Worm (Caenorhabditis elegans) whole organism, L1 larva: ENCODE results near the gene spig-8.

Experiments
- C16A3.4 ChIP-seq: fragments of 150-350 bp; optimal IDR thresholded peaks from 2 replicates; lab custom pipeline; 2014; ENCODE audit warnings: missing biosample characterization, missing genetic modification characterization
- C34B4.2 ChIP-seq: sonication (generic microtip); optimal IDR thresholded peaks from 2 replicates; lab custom pipeline; 2017; ENCODE audit warnings: mild to moderate bottlenecking, missing genetic modification characterization, missing compliant biosample characterization
- F16B12.6 ChIP-seq: fragments of 150-350 bp; optimal IDR thresholded peaks from 2 replicates; lab custom pipeline; 2014; ENCODE audit warnings: missing biosample characterization, missing genetic modification characterization
- aha-1 ChIP-seq: fragments of 150-350 bp; optimal IDR thresholded peaks from 2 replicates; lab custom pipeline; 2014; ENCODE audit warnings: missing biosample characterization, missing genetic modification characterization
- ama-1 ChIP-seq: fragments of 150-350 bp; optimal IDR thresholded peaks from 2 replicates; lab custom pipeline; 2014
- blmp-1 ChIP-seq: fragments of 150-350 bp; optimal IDR thresholded peaks from 2 replicates; lab custom pipeline; 2014; ENCODE audit warnings: missing biosample characterization, missing genetic modification characterization
- ceh-63 ChIP-seq: fragments of 200-800 bp; sonication (Bioruptor generic); optimal IDR thresholded peaks from 2 replicates; lab custom pipeline; 2018; ENCODE audit warnings: mild to moderate bottlenecking, missing genetic modification characterization, missing compliant biosample characterization
- ceh-90 ChIP-seq: sonication (generic microtip); optimal IDR thresholded peaks from 2 replicates; lab custom pipeline; 2016; ENCODE audit warnings: missing genetic modification characterization, missing compliant biosample characterization
- dpl-1 ChIP-seq, 3 experiments: fragments of 150-350 bp in 2 of 3; sonication (generic microtip) in 1 of 3; optimal IDR thresholded peaks; 2 replicates each; lab custom pipeline; 2014 to 2017; ENCODE audit warnings: missing biosample characterization in 3 of 3, missing genetic modification characterization in 3 of 3, missing genetic modification reagents in 3 of 3
- dsc-1 ChIP-seq: sonication (generic microtip); optimal IDR thresholded peaks from 2 replicates; lab custom pipeline; 2016; ENCODE audit warnings: mild to moderate bottlenecking, missing genetic modification characterization, missing compliant biosample characterization
- elt-2 ChIP-seq: sonication (generic microtip); optimal IDR thresholded peaks from 2 replicates; lab custom pipeline; 2016; ENCODE audit warnings: missing genetic modification characterization, mild to moderate bottlenecking, inconsistent platforms, missing compliant biosample characterization, missing genetic modification reagents
- elt-3 ChIP-seq, 6 experiments: fragments of 150-350 bp in 1 of 6; sonication (generic microtip); optimal IDR thresholded peaks; 2 replicates each; lab custom pipeline; 2017 to 2018; ENCODE audit warnings: missing biosample characterization in 6 of 6, missing genetic modification characterization in 6 of 6, inconsistent platforms in 1 of 6
- fkh-10 ChIP-seq: sonication (generic microtip); optimal IDR thresholded peaks from 2 replicates; lab custom pipeline; 2017; ENCODE audit warnings: missing biosample characterization, missing genetic modification reagents, missing genetic modification characterization
- grh-1 ChIP-seq: fragments of 200-800 bp; sonication (Bioruptor generic); IDR thresholded peaks from 2 replicates; pipeline ENCODE4 v1.3.6; 2022; ENCODE audit warnings: missing genetic modification reagents, missing genetic modification characterization, missing compliant biosample characterization
- hlh-4 ChIP-seq: sonication (generic microtip); optimal IDR thresholded peaks from 2 replicates; lab custom pipeline; 2016; ENCODE audit warnings: mild to moderate bottlenecking, missing genetic modification characterization, missing compliant biosample characterization
- jun-1 ChIP-seq: fragments of 150-350 bp; optimal IDR thresholded peaks from 2 replicates; lab custom pipeline; 2014; ENCODE audit warnings: missing biosample characterization, missing genetic modification reagents, missing genetic modification characterization
- lin-13 ChIP-seq: fragments of 150-350 bp; optimal IDR thresholded peaks from 2 replicates; lab custom pipeline; 2014; ENCODE audit warnings: missing biosample characterization, missing genetic modification reagents, missing genetic modification characterization
- lin-14 ChIP-seq: fragments of 200-800 bp; sonication (Bioruptor generic); optimal IDR thresholded peaks from 2 replicates; lab custom pipeline; 2018; ENCODE audit warnings: mild to moderate bottlenecking, missing genetic modification characterization, moderate library complexity, missing compliant biosample characterization
- lin-35 ChIP-seq, 2 experiments: fragments of 150-350 bp; optimal IDR thresholded peaks; 2 replicates each; lab custom pipeline; 2014; ENCODE audit warnings: missing biosample characterization in 2 of 2, missing genetic modification characterization in 2 of 2, missing genetic modification reagents in 2 of 2
- lin-39 ChIP-seq: fragments of 150-350 bp; optimal IDR thresholded peaks from 2 replicates; lab custom pipeline; 2014; ENCODE audit warnings: missing biosample characterization, missing genetic modification reagents, missing genetic modification characterization
- lir-3 ChIP-seq: sonication (generic microtip); optimal IDR thresholded peaks from 2 replicates; lab custom pipeline; 2016; ENCODE audit warnings: mild to moderate bottlenecking, missing genetic modification characterization, moderate library complexity, missing compliant biosample characterization; ENCODE audit not compliant: poor library complexity
- lsy-2 ChIP-seq, 2 experiments: fragments of 150-350 bp; optimal IDR thresholded peaks; 2 replicates each; lab custom pipeline; 2014; ENCODE audit warnings: missing biosample characterization in 2 of 2, missing genetic modification characterization in 2 of 2
- mab-9 ChIP-seq: fragments of 200-800 bp; sonication (Bioruptor generic); IDR thresholded peaks from 2 replicates; pipeline ENCODE4 v1.3.6; 2022; ENCODE audit warnings: missing genetic modification reagents, missing genetic modification characterization, missing compliant biosample characterization
- mdl-1 ChIP-seq, 2 experiments: fragments of 150-350 bp; optimal IDR thresholded peaks; 2 replicates each; lab custom pipeline; 2014 to 2017; ENCODE audit warnings: missing biosample characterization in 2 of 2, missing genetic modification characterization in 2 of 2, inconsistent platforms in 1 of 2
- mef-2 ChIP-seq: fragments of 150-350 bp; optimal IDR thresholded peaks from 2 replicates; lab custom pipeline; 2014; ENCODE audit warnings: missing biosample characterization, missing genetic modification characterization
- nhr-11 ChIP-seq: fragments of 150-350 bp; optimal IDR thresholded peaks from 2 replicates; lab custom pipeline; 2014; ENCODE audit warnings: missing biosample characterization, missing genetic modification characterization
- nhr-12 ChIP-seq: sonication (generic microtip); optimal IDR thresholded peaks from 2 replicates; lab custom pipeline; 2017; ENCODE audit warnings: missing biosample characterization, missing genetic modification characterization
- nhr-19 ChIP-seq: fragments of 200-800 bp; sonication (Bioruptor generic); conservative IDR thresholded peaks from 2 replicates; pipeline ENCODE4 v1.3.6; 2022; ENCODE audit warnings: missing genetic modification characterization, missing compliant biosample characterization
- nhr-20 ChIP-seq: sonication (generic microtip); optimal IDR thresholded peaks from 2 replicates; lab custom pipeline; 2016; ENCODE audit warnings: mild to moderate bottlenecking, missing genetic modification characterization, missing compliant biosample characterization
- nhr-28 ChIP-seq: fragments of 150-350 bp; optimal IDR thresholded peaks from 2 replicates; lab custom pipeline; 2014; ENCODE audit warnings: missing biosample characterization, missing genetic modification characterization
- nhr-47 ChIP-seq: sonication (generic microtip); optimal IDR thresholded peaks from 2 replicates; lab custom pipeline; 2016; ENCODE audit warnings: mild to moderate bottlenecking, missing genetic modification characterization, moderate library complexity, missing compliant biosample characterization
- nhr-71 ChIP-seq: sonication (generic microtip); optimal IDR thresholded peaks from 2 replicates; lab custom pipeline; 2016; ENCODE audit warnings: mild to moderate bottlenecking, missing genetic modification characterization, moderate library complexity, missing compliant biosample characterization
- pag-3 ChIP-seq: sonication (generic microtip); optimal IDR thresholded peaks from 2 replicates; lab custom pipeline; 2017; ENCODE audit warnings: missing genetic modification characterization, mild to moderate bottlenecking, missing compliant biosample characterization, antibody characterized with exemption, borderline replicate concordance; ENCODE audit not compliant: insufficient read depth
- pax-3 ChIP-seq: fragments of 200-800 bp; sonication (Bioruptor generic); optimal IDR thresholded peaks from 2 replicates; lab custom pipeline; 2018; ENCODE audit warnings: mild to moderate bottlenecking, missing genetic modification characterization, moderate library complexity, missing compliant biosample characterization
- pqm-1 ChIP-seq: sonication (generic microtip); optimal IDR thresholded peaks from 3 replicates; lab custom pipeline; 2017; ENCODE audit warnings: missing biosample characterization, missing genetic modification characterization
- rnt-1 ChIP-seq: sonication (generic microtip); optimal IDR thresholded peaks from 2 replicates; lab custom pipeline; 2016; ENCODE audit warnings: mild to moderate bottlenecking, missing genetic modification characterization, moderate library complexity, missing compliant biosample characterization
- skn-1 ChIP-seq: fragments of 150-350 bp; optimal IDR thresholded peaks from 2 replicates; lab custom pipeline; 2014; ENCODE audit warnings: missing biosample characterization, missing genetic modification characterization
- snpc-4 ChIP-seq: fragments of 150-350 bp; optimal IDR thresholded peaks from 2 replicates; lab custom pipeline; 2014; ENCODE audit warnings: missing biosample characterization, missing genetic modification characterization
- snu-23 ChIP-seq: sonication (generic microtip); optimal IDR thresholded peaks from 2 replicates; lab custom pipeline; 2016; ENCODE audit warnings: missing genetic modification characterization, missing compliant biosample characterization
- sox-4 ChIP-seq: sonication (generic microtip); optimal IDR thresholded peaks from 2 replicates; lab custom pipeline; 2016; ENCODE audit warnings: missing genetic modification characterization, missing compliant biosample characterization
- tbx-2 ChIP-seq: sonication (generic microtip); optimal IDR thresholded peaks from 2 replicates; lab custom pipeline; 2016; ENCODE audit warnings: missing genetic modification characterization, missing compliant biosample characterization
- unc-130 ChIP-seq: fragments of 150-350 bp; optimal IDR thresholded peaks from 2 replicates; lab custom pipeline; 2017; ENCODE audit warnings: missing biosample characterization, missing genetic modification characterization, inconsistent platforms
- unc-30 ChIP-seq: sonication (generic microtip); optimal IDR thresholded peaks from 2 replicates; lab custom pipeline; 2017; ENCODE audit warnings: missing biosample characterization, missing genetic modification characterization
- unc-62 ChIP-seq: fragments of 150-350 bp; optimal IDR thresholded peaks from 2 replicates; lab custom pipeline; 2014; ENCODE audit warnings: missing biosample characterization, missing genetic modification reagents, missing genetic modification characterization
- unc-86 ChIP-seq: sonication (generic microtip); optimal IDR thresholded peaks from 2 replicates; lab custom pipeline; 2016; ENCODE audit warnings: missing genetic modification characterization, missing compliant biosample characterization
- xbp-1 ChIP-seq: sonication (generic microtip); optimal IDR thresholded peaks from 2 replicates; lab custom pipeline; 2016; ENCODE audit warnings: missing genetic modification characterization, missing compliant biosample characterization
- zag-1 ChIP-seq: fragments of 150-350 bp; optimal IDR thresholded peaks from 2 replicates; lab custom pipeline; 2014; ENCODE audit warnings: missing biosample characterization, missing genetic modification characterization
- zip-4 ChIP-seq: fragments of 200-800 bp; sonication (Bioruptor generic); optimal IDR thresholded peaks from 2 replicates; lab custom pipeline; 2018; ENCODE audit warnings: mild to moderate bottlenecking, missing genetic modification characterization, moderate library complexity, missing compliant biosample characterization
- ztf-11 ChIP-seq, 2 experiments: sonication (generic microtip); optimal IDR thresholded peaks; 2 replicates each; lab custom pipeline; 2016 to 2017; ENCODE audit warnings: missing genetic modification characterization in 2 of 2, missing biosample characterization in 1 of 2, missing compliant biosample characterization in 1 of 2

Gene spig-8

ce11 chrV:7085518-7086104 is 30.9 kb downstream of the spig-8 start, which contains the start of gene VC5.2:
Gene VC5.2 (plus strand): TSS chrV:7085956.
- TF ChIP-seq elt-3 (tag; optimal IDR thresholded peaks at IDR 0.05; lab: Kevin White, UChicago), result peak in 1 of 6 experiments; percentile 43
- TF ChIP-seq unc-62, result no peak
- TF ChIP-seq lin-13 (GFP tag; lab: Kevin White, UChicago), result no peak
- TF ChIP-seq pqm-1, result no peak
- no peak for TF ChIP-seq zag-1 (tag; lab: Kevin White, UChicago)
- TF ChIP-seq C34B4.2 (tag; lab: Kevin White, UChicago), result no peak
- no peak for TF ChIP-seq skn-1 (tag; lab: Kevin White, UChicago)
- TF ChIP-seq dpl-1 (GFP tag; optimal IDR thresholded peaks at IDR 0.05; lab: Kevin White, UChicago), result peak in 1 of 3 experiments; percentile 1
- TF ChIP-seq ceh-63, result no peak
- TF ChIP-seq nhr-19 (GFP tag; lab: Robert Waterston, UW), result no peak
- no peak for TF ChIP-seq sox-4
- no peak for TF ChIP-seq pax-3
- no peak for TF ChIP-seq dsc-1 (tag; lab: Kevin White, UChicago)
- no peak for TF ChIP-seq C16A3.4 (tag; lab: Kevin White, UChicago)
- TF ChIP-seq aha-1 (tag; lab: Kevin White, UChicago), result no peak
- no peak for TF ChIP-seq ama-1 (lab: Kevin White, UChicago)
- TF ChIP-seq nhr-71 (tag; lab: Kevin White, UChicago), result no peak
- TF ChIP-seq lin-14 (GFP tag; lab: Kevin White, UChicago), result peak; percentile 56
- peak; percentile 79 for TF ChIP-seq blmp-1
- no peak for TF ChIP-seq hlh-4 (tag; lab: Kevin White, UChicago)
- peak; percentile 28 for TF ChIP-seq rnt-1 (tag; lab: Kevin White, UChicago)
- no peak for TF ChIP-seq lin-35 (GFP tag; optimal IDR thresholded peaks at IDR 0.05; lab: Kevin White, UChicago)
- TF ChIP-seq nhr-28, result no peak
- no peak for TF ChIP-seq nhr-47 (tag; lab: Kevin White, UChicago)
- TF ChIP-seq unc-86 (tag; lab: Kevin White, UChicago), result no peak
- TF ChIP-seq unc-30, result no peak
- TF ChIP-seq fkh-10, result no peak
- TF ChIP-seq ceh-90 (tag; lab: Kevin White, UChicago), result no peak
- TF ChIP-seq zip-4 (GFP tag; lab: Kevin White, UChicago), result no peak
- no peak for TF ChIP-seq snpc-4 (tag; lab: Kevin White, UChicago)
- TF ChIP-seq nhr-20, result peak; percentile 32
- TF ChIP-seq mdl-1 (tag; optimal IDR thresholded peaks at IDR 0.05; lab: Kevin White, UChicago), result no peak
- no peak for TF ChIP-seq mab-9
- no peak for TF ChIP-seq lsy-2 (tag; optimal IDR thresholded peaks at IDR 0.05; lab: Kevin White, UChicago)

- TF ChIP-seq lin-14 (GFP tag; lab: Kevin White, UChicago), result no peak
- TF ChIP-seq ceh-63, result no peak
- TF ChIP-seq elt-3 (tag; optimal IDR thresholded peaks at IDR 0.05; lab: Kevin White, UChicago), result no peak
- TF ChIP-seq ama-1 (lab: Kevin White, UChicago), result no peak
- TF ChIP-seq unc-130 (tag; lab: Kevin White, UChicago), result no peak
- no peak for TF ChIP-seq pag-3 (tag; lab: Kevin White, UChicago)
- TF ChIP-seq unc-30, result no peak
- TF ChIP-seq lin-39, result no peak
- no peak for TF ChIP-seq C16A3.4 (tag; lab: Kevin White, UChicago)
Observed at ce11 chrV:7087340-7087739, 32.6 kb downstream of the spig-8 start.

ce11 chrV:7089217-7089616 is 34.5 kb downstream of the spig-8 start:
- TF ChIP-seq F16B12.6 (tag; lab: Kevin White, UChicago) (no peak), lir-3 (tag; lab: Kevin White, UChicago) (peak; percentile 44), unc-130 (tag; lab: Kevin White, UChicago) (peak; percentile 16), nhr-11 (tag; lab: Kevin White, UChicago) (no peak), xbp-1 (tag; lab: Kevin White, UChicago) (no peak), grh-1 (GFP tag; lab: Robert Waterston, UW) (peak; percentile 91), ztf-11 (tag; optimal IDR thresholded peaks at IDR 0.05; lab: Kevin White, UChicago) (no peak), snu-23 (GFP tag; lab: Kevin White, UChicago) (peak; percentile 73), nhr-71 (tag; lab: Kevin White, UChicago) (peak; percentile 77), elt-3 (tag; optimal IDR thresholded peaks at IDR 0.05; lab: Kevin White, UChicago) (peak in 3 of 6 experiments; percentile 64 to 94 (median 75)), unc-62 (no peak), mef-2 (tag; lab: Kevin White, UChicago) (no peak), skn-1 (tag; lab: Kevin White, UChicago) (no peak), elt-2 (tag; lab: Kevin White, UChicago) (no peak), pqm-1 (no peak), nhr-12 (tag; lab: Kevin White, UChicago) (no peak), jun-1 (tag; lab: Kevin White, UChicago) (no peak), fkh-10 (no peak), sox-4 (no peak), tbx-2 (tag; lab: Kevin White, UChicago) (peak; percentile 67), lin-39 (no peak)
